Fruit fly (Drosophila melanogaster) whole organism, embryonic: Measurements from ENCODE around the gene Theg.
A peak's percentile ranks its signal among the peaks of the same experiment; 100 is the strongest.

Experiments
- CG1024 ChIP-seq: fragments of 200-800 bp; sonication (Bioruptor generic); IDR thresholded peaks from 2 replicates; pipeline ENCODE4 v1.3.6; 2022; ENCODE audit warnings: missing biosample characterization, missing genetic modification characterization
- CG10543 ChIP-seq: fragments of 200-800 bp; sonication (Bioruptor generic); optimal IDR thresholded peaks from 3 replicates; lab custom pipeline; 2017; ENCODE audit warnings: missing biosample characterization, mild to moderate bottlenecking, missing genetic modification characterization, moderate library complexity
- CG10959 ChIP-seq: fragments of 200-800 bp; sonication (Bioruptor generic); IDR thresholded peaks from 2 replicates; pipeline ENCODE4 v1.3.6; 2022; ENCODE audit warnings: missing biosample characterization, missing genetic modification characterization
- CG11398 ChIP-seq: fragments of 200-800 bp; sonication (Bioruptor generic); optimal IDR thresholded peaks from 2 replicates; lab custom pipeline; 2016; ENCODE audit warnings: missing biosample characterization, missing genetic modification characterization
- CG12391 ChIP-seq: fragments of 200-800 bp; sonication (Bioruptor generic); optimal IDR thresholded peaks from 3 replicates; lab custom pipeline; 2018; ENCODE audit warnings: missing biosample characterization, mild to moderate bottlenecking, missing genetic modification characterization, moderate library complexity
- CG12942 ChIP-seq: fragments of 200-800 bp; sonication (Bioruptor generic); optimal IDR thresholded peaks from 3 replicates; lab custom pipeline; 2016; ENCODE audit warnings: missing biosample characterization, missing genetic modification characterization
- CG13624 ChIP-seq: fragments of 200-800 bp; sonication (Bioruptor generic); optimal IDR thresholded peaks from 2 replicates; lab custom pipeline; 2016; ENCODE audit warnings: missing biosample characterization, missing genetic modification characterization
- CG15601 ChIP-seq: fragments of 200-800 bp; sonication (Bioruptor generic); optimal IDR thresholded peaks from 3 replicates; lab custom pipeline; 2019; ENCODE audit warnings: missing biosample characterization, mild to moderate bottlenecking, missing genetic modification characterization, moderate library complexity
- CG1647 ChIP-seq: fragments of 200-800 bp; sonication (Bioruptor generic); optimal IDR thresholded peaks from 3 replicates; lab custom pipeline; 2016; ENCODE audit warnings: missing biosample characterization, missing genetic modification characterization
- CG16863 ChIP-seq: fragments of 200-800 bp; sonication (Bioruptor generic); optimal IDR thresholded peaks from 3 replicates; lab custom pipeline; 2016; ENCODE audit warnings: missing biosample characterization, missing genetic modification characterization
- CG17612 ChIP-seq: fragments of 200-800 bp; sonication (Bioruptor generic); IDR thresholded peaks from 2 replicates; pipeline ENCODE4 v1.3.6; 2022; ENCODE audit warnings: missing biosample characterization, missing genetic modification characterization
- CG18262 ChIP-seq: fragments of 200-800 bp; optimal IDR thresholded peaks from 3 replicates; lab custom pipeline; 2019; ENCODE audit warnings: missing biosample characterization, mild to moderate bottlenecking, missing genetic modification characterization, moderate library complexity
- CG18619 ChIP-seq: fragments of 200-800 bp; sonication (Bioruptor generic); optimal IDR thresholded peaks from 3 replicates; lab custom pipeline; 2017; ENCODE audit warnings: missing biosample characterization, mild to moderate bottlenecking, missing genetic modification characterization
- CG2875 ChIP-seq: fragments of 200-800 bp; sonication (Bioruptor generic); optimal IDR thresholded peaks from 2 replicates; lab custom pipeline; 2017; ENCODE audit warnings: missing biosample characterization, mild to moderate bottlenecking, missing genetic modification characterization, missing genetic modification reagents
- CG31388 ChIP-seq: fragments of 200-800 bp; sonication (Bioruptor generic); optimal IDR thresholded peaks from 2 replicates; lab custom pipeline; 2016; ENCODE audit warnings: missing biosample characterization, missing genetic modification characterization
- CG31441 ChIP-seq: fragments of 200-800 bp; sonication (Bioruptor generic); IDR thresholded peaks from 2 replicates; pipeline ENCODE4 v1.3.6; 2022; ENCODE audit warnings: missing biosample characterization, missing genetic modification characterization
- CG34422 ChIP-seq: fragments of 200-800 bp; sonication (Bioruptor generic); IDR thresholded peaks from 3 replicates; pipeline ENCODE4 v1.3.6; 2022; ENCODE audit warnings: missing biosample characterization, missing genetic modification characterization
- CG3847 ChIP-seq: fragments of 200-800 bp; sonication (Bioruptor generic); IDR thresholded peaks from 2 replicates; pipeline ENCODE4 v1.3.6; 2022; ENCODE audit warnings: missing biosample characterization, missing genetic modification characterization
- CG6813 ChIP-seq: fragments of 200-800 bp; sonication (Bioruptor generic); optimal IDR thresholded peaks from 2 replicates; lab custom pipeline; 2017; ENCODE audit warnings: missing biosample characterization, missing genetic modification characterization, mild to moderate bottlenecking, moderate library complexity, missing genetic modification reagents
- CG8388 ChIP-seq: fragments of 200-800 bp; sonication (Bioruptor generic); optimal IDR thresholded peaks from 2 replicates; lab custom pipeline; 2019; ENCODE audit warnings: missing biosample characterization, mild to moderate bottlenecking, missing genetic modification characterization, moderate library complexity
- CG8924 ChIP-seq: fragments of 200-800 bp; optimal IDR thresholded peaks from 3 replicates; lab custom pipeline; 2019; ENCODE audit warnings: missing biosample characterization, mild to moderate bottlenecking, missing genetic modification characterization, moderate library complexity
- Dad ChIP-seq: fragments of 200-800 bp; sonication (Bioruptor generic); optimal IDR thresholded peaks from 3 replicates; lab custom pipeline; 2016; ENCODE audit warnings: missing biosample characterization, missing genetic modification characterization
- Dek ChIP-seq: fragments of 200-800 bp; sonication (Bioruptor generic); optimal IDR thresholded peaks from 3 replicates; lab custom pipeline; 2019; ENCODE audit warnings: missing biosample characterization, mild to moderate bottlenecking, missing genetic modification characterization, moderate library complexity
- E2f1 ChIP-seq: fragments of 200-800 bp; sonication (Bioruptor generic); IDR thresholded peaks from 2 replicates; pipeline ENCODE4 v1.3.6; 2022; ENCODE audit warnings: missing biosample characterization, missing genetic modification characterization
- Fer2 ChIP-seq: fragments of 200-800 bp; sonication (Bioruptor generic); optimal IDR thresholded peaks from 2 replicates; lab custom pipeline; 2018; ENCODE audit warnings: missing biosample characterization, mild to moderate bottlenecking, missing genetic modification characterization, moderate library complexity
- H15 ChIP-seq: fragments of 200-800 bp; sonication (Bioruptor generic); IDR thresholded peaks from 3 replicates; pipeline ENCODE4 v1.3.6; 2022; ENCODE audit warnings: missing biosample characterization, missing genetic modification characterization
- Hey ChIP-seq: fragments of 200-800 bp; sonication (Bioruptor generic); optimal IDR thresholded peaks from 3 replicates; lab custom pipeline; 2018; ENCODE audit warnings: missing biosample characterization, mild to moderate bottlenecking, missing genetic modification characterization
- Hmx ChIP-seq: fragments of 200-800 bp; sonication (Bioruptor generic); optimal IDR thresholded peaks from 2 replicates; lab custom pipeline; 2016; ENCODE audit warnings: missing biosample characterization, missing genetic modification characterization
- Med ChIP-seq: fragments of 200-800 bp; sonication (Bioruptor generic); peaks from one replicate; lab custom pipeline; 2016; ENCODE audit warnings: missing biosample characterization, missing genetic modification characterization, mild to moderate bottlenecking, inconsistent platforms, moderate library complexity
- Mrtf ChIP-seq: fragments of 200-800 bp; sonication (Bioruptor generic); IDR thresholded peaks from 3 replicates; pipeline ENCODE4 v1.3.6; 2022; ENCODE audit warnings: missing biosample characterization, missing genetic modification characterization
- Myb ChIP-seq: fragments of 200-800 bp; sonication (Bioruptor generic); optimal IDR thresholded peaks from 2 replicates; lab custom pipeline; 2016; ENCODE audit warnings: missing biosample characterization, missing genetic modification characterization
- Scr ChIP-seq: fragments of 200-800 bp; sonication (Bioruptor generic); IDR thresholded peaks from 2 replicates; pipeline ENCODE4 v1.3.6; 2022; ENCODE audit warnings: missing biosample characterization, missing genetic modification characterization; ENCODE audit not compliant: partially characterized antibody
- TFAM ChIP-seq: fragments of 200-800 bp; sonication (Bioruptor generic); optimal IDR thresholded peaks from 2 replicates; lab custom pipeline; 2017; ENCODE audit warnings: missing biosample characterization, missing genetic modification characterization, inconsistent platforms
- amos ChIP-seq: fragments of 200-800 bp; sonication (Bioruptor generic); IDR thresholded peaks from 2 replicates; pipeline ENCODE4 v1.3.6; 2022; ENCODE audit warnings: missing biosample characterization, missing genetic modification characterization; ENCODE audit not compliant: partially characterized antibody
- aop ChIP-seq: fragments of 200-800 bp; sonication (Bioruptor generic); IDR thresholded peaks from 2 replicates; pipeline ENCODE4 v1.3.6; 2022; ENCODE audit warnings: missing biosample characterization, missing genetic modification characterization
- bigmax ChIP-seq: fragments of 200-800 bp; sonication (Bioruptor generic); optimal IDR thresholded peaks from 2 replicates; lab custom pipeline; 2018; ENCODE audit warnings: missing biosample characterization, mild to moderate bottlenecking, missing genetic modification characterization
- cg ChIP-seq: fragments of 200-800 bp; sonication (Bioruptor generic); optimal IDR thresholded peaks from 3 replicates; lab custom pipeline; 2019; ENCODE audit warnings: missing biosample characterization, mild to moderate bottlenecking, missing genetic modification characterization, moderate library complexity
- chif ChIP-seq, 2 experiments: fragments of 200-800 bp; sonication (Bioruptor generic); optimal IDR thresholded peaks; 3 replicates each; lab custom pipeline; 2016; ENCODE audit warnings: missing biosample characterization in 2 of 2, missing genetic modification characterization in 2 of 2
- chinmo ChIP-seq: fragments of 200-800 bp; sonication (Bioruptor generic); IDR thresholded peaks from 4 replicates; pipeline ENCODE4 v1.3.6; 2022; ENCODE audit warnings: missing biosample characterization, missing genetic modification characterization; ENCODE audit not compliant: partially characterized antibody
- fu2 ChIP-seq: fragments of 200-800 bp; sonication (Bioruptor generic); optimal IDR thresholded peaks from 2 replicates; lab custom pipeline; 2016; ENCODE audit warnings: missing biosample characterization, missing genetic modification characterization
- ind ChIP-seq: fragments of 200-800 bp; sonication (Bioruptor generic); optimal IDR thresholded peaks from 3 replicates; lab custom pipeline; 2016; ENCODE audit warnings: missing biosample characterization, missing genetic modification characterization
- lmd ChIP-seq: fragments of 200-800 bp; sonication (Bioruptor generic); IDR thresholded peaks from 2 replicates; pipeline ENCODE4 v1.3.6; 2022; ENCODE audit warnings: missing biosample characterization, missing genetic modification characterization
- otp ChIP-seq: fragments of 200-800 bp; sonication (Bioruptor generic); IDR thresholded peaks from 3 replicates; pipeline ENCODE4, ENCODE4 v1.3.6; 2022; ENCODE audit warnings: missing biosample characterization, missing genetic modification characterization
- pum ChIP-seq: fragments of 200-800 bp; sonication (Bioruptor generic); optimal IDR thresholded peaks from 2 replicates; lab custom pipeline; 2016; ENCODE audit warnings: missing biosample characterization, missing genetic modification characterization
- run ChIP-seq: fragments of 200-800 bp; sonication (Bioruptor generic); optimal IDR thresholded peaks from 3 replicates; lab custom pipeline; 2018; ENCODE audit warnings: missing biosample characterization, mild to moderate bottlenecking, missing genetic modification characterization
- slbo ChIP-seq: fragments of 200-800 bp; sonication (Bioruptor generic); IDR thresholded peaks from 2 replicates; pipeline ENCODE4 v1.3.6; 2022; ENCODE audit warnings: missing biosample characterization, missing genetic modification characterization
- slp2 ChIP-seq: fragments of 200-800 bp; sonication (Bioruptor generic); optimal IDR thresholded peaks from 2 replicates; lab custom pipeline; 2016; ENCODE audit warnings: missing biosample characterization, missing genetic modification characterization
- vvl ChIP-seq: fragments of 200-800 bp; sonication (Bioruptor generic); IDR thresholded peaks from 2 replicates; pipeline ENCODE4 v1.3.6; 2022; ENCODE audit warnings: missing biosample characterization, missing genetic modification characterization
- zen ChIP-seq: fragments of 200-800 bp; sonication (Bioruptor generic); optimal IDR thresholded peaks from 3 replicates; lab custom pipeline; 2018; ENCODE audit warnings: missing biosample characterization, mild to moderate bottlenecking, missing genetic modification characterization, moderate library complexity
- zf30C ChIP-seq: fragments of 200-800 bp; sonication (Bioruptor generic); optimal IDR thresholded peaks from 3 replicates; lab custom pipeline; 2018; ENCODE audit warnings: missing biosample characterization, mild to moderate bottlenecking, missing genetic modification characterization

Gene Theg

DNA sequence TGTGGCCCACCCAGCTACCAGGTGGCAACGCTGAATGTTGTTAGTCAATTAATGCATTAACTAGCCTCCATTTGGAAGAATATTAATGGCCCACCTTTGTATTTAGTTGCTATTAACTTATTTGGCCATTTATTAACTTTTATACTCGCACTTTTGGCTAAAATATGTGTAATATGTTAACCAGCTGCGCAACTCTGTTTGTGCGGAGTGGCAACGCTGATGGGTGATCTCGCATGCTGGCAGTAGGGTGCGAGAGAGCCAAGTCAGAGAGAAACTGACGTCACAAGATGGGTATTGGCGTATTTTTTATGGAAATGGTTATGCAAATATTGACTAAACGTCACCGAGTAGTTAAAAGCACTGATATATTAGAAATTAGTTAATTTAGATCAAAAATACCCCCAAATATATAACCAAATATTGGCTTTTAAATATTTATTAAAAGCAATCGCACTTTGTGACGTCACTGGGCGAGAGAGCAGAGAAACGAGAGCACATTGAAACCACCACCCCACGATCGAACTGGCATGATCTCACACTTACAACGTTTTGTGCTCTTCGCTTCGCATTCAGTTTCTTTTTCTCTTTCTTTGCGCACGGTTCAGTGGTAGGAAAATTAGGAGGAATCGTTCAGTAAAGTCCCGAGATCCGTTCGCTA lies 27.3 kb downstream of the Theg start, which contains the start of gene how (continued):
- TF ChIP-seq CG11398 (GFP tag; lab: Kevin White, UChicago) (no peak), Med (GFP tag; lab: Kevin White, UChicago) (peak; percentile 84), TFAM (GFP tag; lab: Kevin White, UChicago) (no peak), Dad (no peak), Myb (GFP tag; lab: Kevin White, UChicago) (peak; percentile 74), pum (GFP tag; lab: Kevin White, UChicago) (no peak), CG1647 (no peak), CG2875 (GFP tag; lab: Kevin White, UChicago) (no peak), CG31388 (GFP tag; lab: Kevin White, UChicago) (no peak), CG34422 (no peak), zen (tag; lab: Kevin White, UChicago) (peak; percentile 1), CG31441 (GFP tag; lab: Robert Waterston, UW) (no peak; the same call in 1 of the 2 replicates), H15 (0 out of 3 replicates have a peak, but pooled peaks have one; percentile 26), E2f1 (no peak), amos (GFP tag; lab: Robert Waterston, UW) (no peak), aop (no peak), Fer2 (tag; lab: Kevin White, UChicago) (no peak), lmd (GFP tag; lab: Robert Waterston, UW) (0 out of 2 replicates have a peak, but pooled peaks have one; percentile 22), ind (peak; percentile 23), slbo (GFP tag; lab: Robert Waterston, UW) (peak; percentile 38; the same call in 1 of the 2 replicates), run (tag; lab: Kevin White, UChicago) (no peak), vvl (GFP tag; lab: Robert Waterston, UW) (no peak), Hey (tag; lab: Kevin White, UChicago) (no peak), CG17612 (GFP tag; lab: Robert Waterston, UW) (no peak), Hmx (GFP tag; lab: Kevin White, UChicago) (no peak), CG13624 (GFP tag; lab: Kevin White, UChicago) (peak; percentile 22), CG18262 (tag; lab: Kevin White, UChicago) (peak; percentile 48), bigmax (GFP tag; lab: Kevin White, UChicago) (no peak), CG18619 (no peak), cg (no peak), CG3847 (GFP tag; lab: Robert Waterston, UW) (peak; percentile 67), CG8388 (GFP tag; lab: Kevin White, UChicago) (peak; percentile 8), CG12391 (tag; lab: Kevin White, UChicago) (no peak), fu2 (GFP tag; lab: Kevin White, UChicago) (peak; percentile 3), CG8924 (tag; lab: Kevin White, UChicago) (no peak), chif (GFP tag; optimal IDR thresholded peaks at IDR 0.05; lab: Kevin White, UChicago) (peak in 1 of 2 experiments; percentile 45), Scr (peak; percentile 43; the same call in 1 of the 2 replicates), Dek (no peak), CG15601 (tag; lab: Kevin White, UChicago) (no peak), chinmo (GFP tag; lab: Robert Waterston, UW) (no peak), CG16863 (GFP tag; lab: Kevin White, UChicago) (no peak), CG1024 (GFP tag; lab: Robert Waterston, UW) (no peak), Mrtf (GFP tag; lab: Robert Waterston, UW) (no peak), CG12942 (no peak), CG10959 (GFP tag; lab: Robert Waterston, UW) (no peak), zf30C (GFP tag; lab: Kevin White, UChicago) (no peak), slp2 (GFP tag; lab: Kevin White, UChicago) (peak; percentile 27), otp (GFP tag; lab: Robert Waterston, UW) (no peak), CG10543 (GFP tag; lab: Kevin White, UChicago) (peak; percentile 20), CG6813 (GFP tag; lab: Kevin White, UChicago) (no peak)
